Worm (Caenorhabditis elegans): ENCODE data around the gene F40F12.3.

- no peak for TF ChIP-seq aly-1 (tag; optimal IDR thresholded peaks at IDR 0.05)
- no peak for TF ChIP-seq flt-1 (GFP tag; IDR thresholded peaks at IDR 0.05)
- no peak for TF ChIP-seq ama-1 (optimal IDR thresholded peaks at IDR 0.05)
- no peak for TF ChIP-seq scrt-1 (GFP tag; IDR thresholded peaks at IDR 0.05)
- no peak for TF ChIP-seq pes-1 (GFP tag; IDR thresholded peaks at IDR 0.05)
- no peak for TF ChIP-seq ceh-36 (tag; optimal IDR thresholded peaks at IDR 0.05)
- TF ChIP-seq tbx-11 (GFP tag; IDR thresholded peaks at IDR 0.05): no peak
- TF ChIP-seq ets-7 (tag; optimal IDR thresholded peaks at IDR 0.05): no peak
- no peak for TF ChIP-seq hmbx-1 (tag; optimal IDR thresholded peaks at IDR 0.05)
- TF ChIP-seq ceh-13 (GFP tag; optimal IDR thresholded peaks at IDR 0.05): no peak
- no peak for TF ChIP-seq hmg-4 (GFP tag; optimal IDR thresholded peaks at IDR 0.05)
- no peak for TF ChIP-seq tra-4 (tag; optimal IDR thresholded peaks at IDR 0.05)
Observed at ce11 chrIII:9885609-9886008, 35.1 kb downstream of the F40F12.3 start.
